Worm (Caenorhabditis elegans): ENCODE data around the gene F40G9.9.

DNA sequence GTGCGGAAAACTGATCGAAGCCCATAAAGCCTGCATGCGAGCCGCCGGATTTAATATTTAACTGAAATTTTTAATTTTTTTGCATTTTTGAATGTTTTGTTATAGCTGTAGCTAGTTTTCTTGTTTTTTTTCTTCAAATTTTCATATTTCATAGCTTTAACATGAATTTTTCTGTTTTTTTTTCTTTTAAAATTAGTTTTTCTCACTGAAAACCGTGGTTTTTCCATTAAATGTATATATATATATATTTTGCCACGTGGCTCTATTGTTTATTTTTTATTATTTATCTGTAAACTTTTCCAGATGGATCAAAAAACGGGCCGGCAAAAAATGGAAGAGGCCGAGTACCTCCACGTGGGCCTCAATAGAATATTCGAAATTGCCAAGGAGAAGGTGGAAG is 20.3 kb upstream of the F40G9.9 start, which contains the start of gene sec-20:
- TF ChIP-seq lsy-12 (tag; optimal IDR thresholded peaks at IDR 0.05), result no peak
- no peak for TF ChIP-seq nhr-77 (tag; optimal IDR thresholded peaks at IDR 0.05)
- TF ChIP-seq elt-2 (tag; optimal IDR thresholded peaks at IDR 0.05), result no peak
- no peak for TF ChIP-seq unc-62 (GFP tag; optimal IDR thresholded peaks at IDR 0.05)
- TF ChIP-seq nhr-76 (tag; optimal IDR thresholded peaks at IDR 0.05), result no peak
- TF ChIP-seq mdl-1 (tag; optimal IDR thresholded peaks at IDR 0.05), result no peak
- TF ChIP-seq aly-2 (tag; optimal IDR thresholded peaks at IDR 0.05), result no peak
- no peak for TF ChIP-seq fos-1 (tag; optimal IDR thresholded peaks at IDR 0.05)
- TF ChIP-seq nhr-11 (tag; optimal IDR thresholded peaks at IDR 0.05), result no peak
- TF ChIP-seq ZK546.5 (tag; optimal IDR thresholded peaks at IDR 0.05), result no peak
